Worm (Caenorhabditis elegans) whole organism, late embryonic: Measurements from ENCODE around the gene nhr-219.

Experiments
- ama-1 ChIP-seq: fragments of 150-350 bp; optimal IDR thresholded peaks from 2 replicates; lab custom pipeline; 2014
- ceh-14 ChIP-seq: sonication (generic microtip); optimal IDR thresholded peaks from 2 replicates; lab custom pipeline; 2016; ENCODE audit warnings: missing genotype, missing genetic modification characterization, missing compliant biosample characterization
- gmeb-2 ChIP-seq: sonication (generic microtip); optimal IDR thresholded peaks from 2 replicates; lab custom pipeline; 2016; ENCODE audit warnings: missing genetic modification characterization, inconsistent platforms, missing compliant biosample characterization
- nhr-11 ChIP-seq: fragments of 150-350 bp; optimal IDR thresholded peaks from 2 replicates; lab custom pipeline; 2014; ENCODE audit warnings: missing biosample characterization, missing genetic modification characterization
- odd-2 ChIP-seq: sonication (generic microtip); optimal IDR thresholded peaks from 2 replicates; lab custom pipeline; 2017; ENCODE audit warnings: antibody characterized with exemption, mild to moderate bottlenecking, missing genetic modification characterization, missing compliant biosample characterization
- pag-3 ChIP-seq: sonication (generic microtip); optimal IDR thresholded peaks from 2 replicates; lab custom pipeline; 2016; ENCODE audit warnings: missing compliant biosample characterization, missing genetic modification characterization, borderline replicate concordance
- unc-55 ChIP-seq: sonication (generic microtip); optimal IDR thresholded peaks from 2 replicates; lab custom pipeline; 2017; ENCODE audit warnings: missing biosample characterization, missing genetic modification reagents, missing genetic modification characterization

ce11 chrV:8990194-8990649 lies 24.2 kb upstream of the nhr-219 start, which contains the start of gene F59E11.7:
- TF ChIP-seq ama-1 (lab: Kevin White, UChicago) (no peak), gmeb-2 (tag; lab: Kevin White, UChicago) (no peak), pag-3 (tag; lab: Kevin White, UChicago) (no peak), nhr-11 (no peak), unc-55 (GFP tag; lab: Kevin White, UChicago) (no peak), ceh-14 (no peak), odd-2 (no peak)
